Worm (Caenorhabditis elegans): Measurements from ENCODE around the gene bus-1.

ce11 chrV:9063134-9063533 is 38.5 kb upstream of the bus-1 start:
- no peak for TF ChIP-seq dao-5 (tag; optimal IDR thresholded peaks at IDR 0.05)
- no peak for TF ChIP-seq him-1 (tag; optimal IDR thresholded peaks at IDR 0.05)

Measured in whole organism, L4/young adult.